Worm (Caenorhabditis elegans): ENCODE data around the gene F41C6.7.

The F41C6.7 gene

DNA sequence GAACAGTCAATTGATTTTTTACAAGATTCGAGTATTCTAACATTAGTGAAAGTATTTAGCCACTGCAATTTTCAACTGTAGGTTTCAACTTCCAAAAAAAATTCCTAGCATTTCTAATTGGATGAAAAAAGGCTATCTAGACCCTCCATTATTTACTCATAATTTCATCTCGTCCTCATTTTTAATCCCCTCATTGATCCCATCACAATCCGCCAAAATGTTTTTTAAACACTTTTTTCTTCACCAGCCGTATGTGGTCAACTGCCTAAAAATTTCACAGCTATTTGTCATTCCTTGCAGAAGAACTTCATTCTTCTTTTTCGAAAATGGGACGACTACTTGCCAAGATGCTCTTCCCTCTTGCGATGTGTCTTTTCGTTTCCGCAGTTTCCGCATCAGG is 31.8 kb downstream of the F41C6.7 start, which contains the start of gene rig-3:
TSS of gene rig-3 (plus strand) at position 301 of the 400 bp plus-strand sequence.
- TF ChIP-seq lin-29 (GFP tag; IDR thresholded peaks at IDR 0.05): no peak
- TF ChIP-seq mep-1 (tag; optimal IDR thresholded peaks at IDR 0.05): no peak
- TF ChIP-seq nhr-76 (tag; optimal IDR thresholded peaks at IDR 0.05): no peak
- TF ChIP-seq lim-7 (GFP tag; IDR thresholded peaks at IDR 0.05): no peak
- TF ChIP-seq T20F7.1 (GFP tag; optimal IDR thresholded peaks at IDR 0.05): no peak
- peak in 1 of 2 experiments; percentile 87 for TF ChIP-seq unc-62 (GFP tag; optimal IDR thresholded peaks at IDR 0.05 in 1 of 2)
- no peak for TF ChIP-seq unc-62 (tag; optimal IDR thresholded peaks at IDR 0.05)
- TF ChIP-seq nhr-25 (tag; optimal IDR thresholded peaks at IDR 0.05; ENCODE audit: borderline replicate concordance, insufficient read depth): no peak
- no peak for TF ChIP-seq skn-1 (tag; optimal IDR thresholded peaks at IDR 0.05)
- TF ChIP-seq zag-1 (tag; optimal IDR thresholded peaks at IDR 0.05): no peak

DNA sequence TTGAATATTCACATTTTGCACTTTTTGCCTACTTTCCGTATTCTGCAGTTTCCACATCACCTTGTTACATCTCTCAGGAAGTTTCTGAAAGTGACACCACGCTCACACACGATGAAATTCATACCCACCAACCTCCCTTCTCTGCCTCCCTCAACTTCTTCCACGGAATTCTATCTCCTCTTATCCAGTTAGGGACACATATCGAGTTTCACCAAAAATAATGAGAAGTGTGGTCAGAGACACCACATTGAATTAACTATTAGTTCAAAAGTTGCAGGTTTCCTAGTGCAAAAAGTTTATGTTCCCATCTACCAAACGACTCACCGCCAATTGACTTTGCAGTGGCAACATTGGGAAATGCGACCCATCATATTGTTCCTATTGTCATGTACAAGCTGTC is 34.7 kb downstream of the F41C6.7 start:
- TF ChIP-seq F37D6.2 (tag; optimal IDR thresholded peaks at IDR 0.05) (no peak), ceh-32 (tag; optimal IDR thresholded peaks at IDR 0.05; ENCODE audit: poor library complexity) (no peak), F26F4.8 (GFP tag; conservative IDR thresholded peaks at IDR 0.05) (no peak), unc-62 (GFP tag; optimal IDR thresholded peaks at IDR 0.05 in 1 of 2) (peak in 1 of 2 experiments; percentile 96), unc-62 (tag; optimal IDR thresholded peaks at IDR 0.05) (no peak), hmg-1.1 (GFP tag; IDR thresholded peaks at IDR 0.05) (no peak), aha-1 (tag) (peak; percentile 29), Y105C5A.15 (GFP tag; IDR thresholded peaks at IDR 0.05) (no peak), hif-1 (tag; optimal IDR thresholded peaks at IDR 0.05) (no peak)

DNA sequence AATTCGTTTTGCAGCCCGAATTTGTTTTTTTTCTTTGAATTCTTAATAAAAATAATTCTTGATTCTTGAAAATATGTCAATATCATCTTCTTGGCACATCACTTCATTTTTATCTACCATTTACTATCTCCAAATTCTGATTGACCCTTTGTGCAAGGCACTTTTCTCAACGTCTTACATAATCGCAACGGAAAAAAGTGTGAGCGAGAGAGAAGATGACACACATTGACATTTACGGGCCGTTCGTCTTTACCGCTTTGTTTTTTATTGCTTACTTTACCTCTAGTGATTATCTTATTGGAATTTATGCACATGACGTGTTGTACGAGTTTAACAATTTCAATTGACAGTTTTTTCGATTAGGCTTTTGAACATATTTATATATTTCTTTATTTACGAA is 36.5 kb downstream of the F41C6.7 start:
- TF ChIP-seq aha-1 (tag): peak; percentile 72
- no peak for TF ChIP-seq nhr-102 (tag; optimal IDR thresholded peaks at IDR 0.05)
- no peak for TF ChIP-seq nhr-42 (GFP tag; IDR thresholded peaks at IDR 0.05)
- TF ChIP-seq Y105C5A.15 (GFP tag; IDR thresholded peaks at IDR 0.05): no peak

DNA sequence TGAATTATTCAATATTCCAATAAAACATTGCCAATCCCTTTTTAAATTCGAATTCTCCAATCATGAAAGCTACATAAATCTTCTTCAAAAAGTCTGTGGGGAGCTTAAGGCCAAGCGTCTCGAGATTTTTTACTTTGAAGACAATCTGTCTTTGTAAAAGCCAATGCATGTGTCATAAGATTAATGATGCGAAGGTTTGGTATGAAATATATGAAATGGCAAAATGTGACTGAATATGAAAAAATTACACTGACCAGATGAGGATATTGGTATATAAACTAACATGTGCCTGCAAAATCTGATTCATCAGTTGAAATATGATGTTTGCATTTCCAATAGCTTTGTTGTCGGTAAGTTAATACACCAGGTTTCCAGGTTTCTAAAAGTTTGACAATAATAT is 39.1 kb downstream of the F41C6.7 start, which contains the start of gene C53B7.2:
TSS of gene C53B7.2 (plus strand) at position 301 of the 400 bp plus-strand sequence.
- peak; percentile 33; the same call in 1 of the 2 replicates for TF ChIP-seq pha-4 (GFP tag; IDR thresholded peaks at IDR 0.05)
- no peak for TF ChIP-seq pha-4 (tag; optimal IDR thresholded peaks at IDR 0.05)
- TF ChIP-seq spr-3 (GFP tag; optimal IDR thresholded peaks at IDR 0.05): no peak

DNA sequence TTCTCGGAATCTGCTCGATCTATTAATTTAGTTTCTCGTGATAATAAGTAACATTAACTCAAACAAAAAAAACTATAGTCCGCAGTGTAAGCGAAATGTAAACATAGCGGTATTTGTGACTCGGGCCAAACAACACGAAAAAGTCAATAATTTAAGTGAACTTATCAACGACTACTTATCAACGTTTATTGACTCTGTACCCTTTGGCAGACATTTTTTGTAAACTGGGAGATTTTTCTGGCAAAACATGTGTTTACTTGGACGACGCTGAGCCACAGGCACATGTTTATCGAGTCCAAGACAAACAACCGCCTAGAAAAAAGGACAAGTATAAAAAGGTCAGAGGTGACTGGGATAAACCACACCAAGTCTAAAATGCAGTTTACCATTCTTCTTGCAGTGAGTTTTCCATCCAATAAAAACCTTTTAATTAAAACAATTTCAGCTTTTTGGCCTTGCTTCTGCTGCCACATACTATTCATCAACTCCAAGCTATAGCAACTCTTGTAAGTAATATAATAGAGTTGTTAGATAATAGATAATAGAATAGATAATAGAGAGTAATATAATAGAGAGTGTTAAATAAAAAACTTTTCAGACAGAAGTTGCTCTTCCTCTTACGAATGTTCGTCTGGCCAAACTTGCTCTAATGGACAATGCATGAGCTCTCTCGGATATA is 40.5 kb downstream of the F41C6.7 start, which contains the start of gene C53B7.3:
TSS of gene C53B7.3 (plus strand) at position 362 of the 679 bp plus-strand sequence.
- TF ChIP-seq ceh-44 (GFP tag; IDR thresholded peaks at IDR 0.05) (no peak), ceh-32 (tag; optimal IDR thresholded peaks at IDR 0.05; ENCODE audit: poor library complexity) (no peak), aly-2 (tag; optimal IDR thresholded peaks at IDR 0.05) (no peak), zip-11 (GFP tag; IDR thresholded peaks at IDR 0.05) (no peak), dmd-6 (GFP tag; IDR thresholded peaks at IDR 0.05) (no peak), unc-62 (GFP tag; optimal IDR thresholded peaks at IDR 0.05 in 1 of 2) (peak in 1 of 2 experiments; percentile 92), unc-62 (tag; optimal IDR thresholded peaks at IDR 0.05) (no peak), lin-13 (GFP tag; optimal IDR thresholded peaks at IDR 0.05) (no peak), pqm-1 (tag; optimal IDR thresholded peaks at IDR 0.05) (no peak), nhr-11 (tag; optimal IDR thresholded peaks at IDR 0.05) (no peak), pha-4 (GFP tag; IDR thresholded peaks at IDR 0.05) (no peak), pha-4 (tag; optimal IDR thresholded peaks at IDR 0.05) (peak; percentile 44), nhr-48 (tag; optimal IDR thresholded peaks at IDR 0.05) (no peak), lir-3 (tag; optimal IDR thresholded peaks at IDR 0.05) (no peak), madf-5 (GFP tag; IDR thresholded peaks at IDR 0.05) (no peak), gei-8 (GFP tag; optimal IDR thresholded peaks at IDR 0.05) (no peak), unc-130 (GFP tag; optimal IDR thresholded peaks at IDR 0.05) (no peak), daf-16 (GFP tag; optimal IDR thresholded peaks at IDR 0.05) (peak in 1 of 2 experiments; percentile 78), daf-16 (tag; optimal IDR thresholded peaks at IDR 0.05) (no peak), ctbp-1 (GFP tag; IDR thresholded peaks at IDR 0.05) (no peak), tag-97 (GFP tag; IDR thresholded peaks at IDR 0.05) (no peak), ZK337.2 (GFP tag; IDR thresholded peaks at IDR 0.05) (no peak), nhr-6 (tag; optimal IDR thresholded peaks at IDR 0.05) (no peak), snpc-1.2 (GFP tag; IDR thresholded peaks at IDR 0.05) (no peak), Y5F2A.4 (GFP tag; optimal IDR thresholded peaks at IDR 0.05) (no peak), daf-19 (GFP tag; conservative IDR thresholded peaks at IDR 0.05) (no peak)

Measured in whole organism, L4 larva.